Worm (Caenorhabditis elegans) whole organism, L4 larva: ENCODE results near the gene ZK637.4.
A peak's percentile ranks its signal among the peaks of the same experiment; 100 is the strongest.

Experiments
- T26A8.4 ChIP-seq: fragments of 200-800 bp; sonication (Bioruptor generic); IDR thresholded peaks from 2 replicates; pipeline ENCODE4 v1.3.6; 2022; ENCODE audit warnings: missing genetic modification characterization, missing compliant biosample characterization
- ceh-32 ChIP-seq: sonication (generic microtip); optimal IDR thresholded peaks from 2 replicates; lab custom pipeline; 2016; ENCODE audit warnings: mild to moderate bottlenecking, missing genetic modification characterization, missing compliant biosample characterization; ENCODE audit not compliant: poor library complexity
- lin-39 ChIP-seq: fragments of 150-350 bp; optimal IDR thresholded peaks from 2 replicates; lab custom pipeline; 2014; ENCODE audit warnings: missing biosample characterization, missing genetic modification reagents, missing genetic modification characterization
- lir-3 ChIP-seq: sonication (generic microtip); optimal IDR thresholded peaks from 2 replicates; lab custom pipeline; 2016; ENCODE audit warnings: mild to moderate bottlenecking, missing genetic modification characterization, missing compliant biosample characterization
- nhr-42 ChIP-seq: fragments of 200-800 bp; sonication (Bioruptor generic); IDR thresholded peaks from 2 replicates; pipeline ENCODE4 v1.3.6; 2022; ENCODE audit warnings: missing genetic modification characterization, missing compliant biosample characterization
- zag-1 ChIP-seq: fragments of 150-350 bp; optimal IDR thresholded peaks from 2 replicates; lab custom pipeline; 2014; ENCODE audit warnings: missing biosample characterization, missing genetic modification characterization

ZK637.4 gene

DNA sequence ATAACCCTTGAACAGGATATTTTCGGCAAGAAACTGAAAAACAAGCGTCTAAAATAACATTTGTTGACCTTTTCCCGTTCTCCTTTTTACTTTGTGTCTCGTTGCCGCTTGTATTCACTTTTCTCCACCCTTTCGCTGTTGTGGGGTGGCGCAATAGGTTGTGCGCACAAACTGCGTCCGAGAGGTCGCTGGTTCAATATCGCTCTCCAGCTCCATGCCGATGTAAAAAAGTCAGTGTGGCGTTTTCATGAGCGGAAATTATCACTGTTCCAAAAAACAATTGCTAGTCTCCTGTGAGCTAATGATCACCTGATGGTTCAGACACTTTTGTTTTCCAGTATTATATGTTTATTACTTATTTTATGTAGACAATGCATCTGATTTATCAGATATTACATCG lies 44.0 kb downstream of the ZK637.4 start (continued):
- TF ChIP-seq zag-1 (tag; lab: Kevin White, UChicago) (no peak), lir-3 (tag; lab: Kevin White, UChicago) (peak; percentile 61), ceh-32 (tag; lab: Kevin White, UChicago) (peak; percentile 5), lin-39 (no peak), T26A8.4 (no peak), nhr-42 (GFP tag; lab: Robert Waterston, UW) (peak; percentile 62; the same call in 1 of the 2 replicates)
